Fruit fly (Drosophila melanogaster): Measurements from ENCODE around the gene mys.

The mys gene

dm6 chrX:8113386-8114279, 52.2 kb downstream of the mys start (continued):
- no peak for TF ChIP-seq fd64A (GFP tag; optimal IDR thresholded peaks at IDR 0.05)
- no peak for TF ChIP-seq slp2 (GFP tag; optimal IDR thresholded peaks at IDR 0.05)
- TF ChIP-seq HmgD (GFP tag; optimal IDR thresholded peaks at IDR 0.05), result no peak
- TF ChIP-seq mirr (GFP tag; optimal IDR thresholded peaks at IDR 0.05), result no peak
- no peak for TF ChIP-seq jing (GFP tag; optimal IDR thresholded peaks at IDR 0.05)
- TF ChIP-seq yki (optimal IDR thresholded peaks at IDR 0.05), result no peak
- peak; percentile 72 for TF ChIP-seq wdn (GFP tag; IDR thresholded peaks at IDR 0.05)
- TF ChIP-seq nmo (GFP tag; optimal IDR thresholded peaks at IDR 0.05), result peak; percentile 16
- peak; percentile 78 for TF ChIP-seq zfh2 (GFP tag; optimal IDR thresholded peaks at IDR 0.05)
- no peak for TF ChIP-seq eve (GFP tag; optimal IDR thresholded peaks at IDR 0.05)
- peak; percentile 34; the same call in 1 of the 3 replicates for TF ChIP-seq B-H1 (GFP tag; IDR thresholded peaks at IDR 0.05)
- no peak for TF ChIP-seq CG17186 (GFP tag; optimal IDR thresholded peaks at IDR 0.05)
- no peak for TF ChIP-seq CTCF (GFP tag; optimal IDR thresholded peaks at IDR 0.05)
- no peak for TF ChIP-seq CG3726 (GFP tag; IDR thresholded peaks at IDR 0.05)
- TF ChIP-seq CG33557 (GFP tag; optimal IDR thresholded peaks at IDR 0.05), result no peak
- peak; percentile 4 for TF ChIP-seq CG4424 (GFP tag; optimal IDR thresholded peaks at IDR 0.05)
- TF ChIP-seq HLH3B (GFP tag; IDR thresholded peaks at IDR 0.05), result peak; percentile 21; the same call in 1 of the 2 replicates
- peak; percentile 75 for TF ChIP-seq unpg (GFP tag; optimal IDR thresholded peaks at IDR 0.05)
- peak; percentile 37 for TF ChIP-seq Hmx (GFP tag; optimal IDR thresholded peaks at IDR 0.05)
- TF ChIP-seq crp (GFP tag; optimal IDR thresholded peaks at IDR 0.05), result no peak
- peak; percentile 84 for TF ChIP-seq Hmr (GFP tag; optimal IDR thresholded peaks at IDR 0.05)
- peak; percentile 22 for TF ChIP-seq gro (GFP tag; optimal IDR thresholded peaks at IDR 0.05)
- TF ChIP-seq cwo (GFP tag; optimal IDR thresholded peaks at IDR 0.05), result peak; percentile 73
- TF ChIP-seq CG14710 (tag; optimal IDR thresholded peaks at IDR 0.05), result no peak
- TF ChIP-seq CG6689 (GFP tag; IDR thresholded peaks at IDR 0.05), result 0 out of 2 replicates have a peak, but pooled peaks have one; percentile 18
- TF ChIP-seq ash1 (GFP tag; optimal IDR thresholded peaks at IDR 0.05), result no peak
- no peak for TF ChIP-seq Scr (GFP tag; IDR thresholded peaks at IDR 0.05; ENCODE audit: partially characterized antibody)
- TF ChIP-seq CG18619 (GFP tag; optimal IDR thresholded peaks at IDR 0.05), result peak; percentile 55
- peak; percentile 49 for TF ChIP-seq Bteb2 (GFP tag; optimal IDR thresholded peaks at IDR 0.05)
- TF ChIP-seq al (GFP tag; IDR thresholded peaks at IDR 0.05), result peak; percentile 63; the same call in 1 of the 2 replicates
- TF ChIP-seq Aef1 (GFP tag; IDR thresholded peaks at IDR 0.05), result peak; percentile 43; the same call in 1 of the 3 replicates
- TF ChIP-seq Sry-β (GFP tag; optimal IDR thresholded peaks at IDR 0.05), result no peak
- TF ChIP-seq CG2712 (tag; optimal IDR thresholded peaks at IDR 0.05), result peak; percentile 38
- no peak for TF ChIP-seq pnt (GFP tag; optimal IDR thresholded peaks at IDR 0.05)
- TF ChIP-seq CG4328 (GFP tag; optimal IDR thresholded peaks at IDR 0.05), result no peak
- TF ChIP-seq CG10654 (GFP tag; optimal IDR thresholded peaks at IDR 0.05), result no peak
- no peak for TF ChIP-seq amos (GFP tag; IDR thresholded peaks at IDR 0.05; ENCODE audit: partially characterized antibody)
- no peak for TF ChIP-seq Dll (GFP tag; IDR thresholded peaks at IDR 0.05; ENCODE audit: partially characterized antibody)
- TF ChIP-seq btn (GFP tag; optimal IDR thresholded peaks at IDR 0.05), result no peak
- TF ChIP-seq grn (GFP tag; optimal IDR thresholded peaks at IDR 0.05), result no peak
- peak; percentile 89 for TF ChIP-seq lab (GFP tag; optimal IDR thresholded peaks at IDR 0.05)
- no peak for TF ChIP-seq tll (GFP tag; optimal IDR thresholded peaks at IDR 0.05)
- TF ChIP-seq Dip2 (GFP tag; IDR thresholded peaks at IDR 0.05), result no peak
- no peak for TF ChIP-seq NC2α (GFP tag; optimal IDR thresholded peaks at IDR 0.05)
- peak; percentile 75 for TF ChIP-seq CG7839 (tag; optimal IDR thresholded peaks at IDR 0.05)
- no peak for TF ChIP-seq CG4617 (GFP tag; optimal IDR thresholded peaks at IDR 0.05; ENCODE audit: borderline replicate concordance)
- peak; percentile 22 to 30 for TF ChIP-seq Pdp1 (GFP tag; optimal IDR thresholded peaks at IDR 0.05)
- TF ChIP-seq Optix (GFP tag; IDR thresholded peaks at IDR 0.05), result no peak
- no peak for TF ChIP-seq kah (GFP tag; optimal IDR thresholded peaks at IDR 0.05)
